Worm (Caenorhabditis elegans) whole organism, young adult: ENCODE measurements around the gene twk-9.

Experiments used
- C06A6.2 ChIP-seq: fragments of 200-800 bp; sonication (Bioruptor generic); conservative IDR thresholded peaks from 2 replicates; pipeline ENCODE4 v1.3.6; 2022; ENCODE audit warnings: missing genetic modification characterization, missing compliant biosample characterization
- F33H1.4 ChIP-seq: fragments of 200-800 bp; sonication (Bioruptor generic); IDR thresholded peaks from 2 replicates; pipeline ENCODE4 v1.3.6; 2022; ENCODE audit warnings: missing genetic modification reagents, missing genetic modification characterization, missing compliant biosample characterization
- K11D2.4 ChIP-seq: fragments of 200-800 bp; sonication (Bioruptor generic); IDR thresholded peaks from 2 replicates; pipeline ENCODE4 v1.3.6; 2022; ENCODE audit warnings: missing genetic modification reagents, missing genetic modification characterization, missing compliant biosample characterization
- K12H6.12 ChIP-seq: fragments of 200-800 bp; sonication (Bioruptor generic); optimal IDR thresholded peaks from 2 replicates; lab custom pipeline; 2018; ENCODE audit warnings: mild to moderate bottlenecking, missing genetic modification characterization, missing compliant biosample characterization
- T26A5.8 ChIP-seq: sonication (generic microtip); optimal IDR thresholded peaks from 2 replicates; lab custom pipeline; 2016; ENCODE audit warnings: missing genetic modification characterization, missing compliant biosample characterization
- attf-5 ChIP-seq: fragments of 200-800 bp; sonication (Bioruptor generic); optimal IDR thresholded peaks from 2 replicates; lab custom pipeline; 2018; ENCODE audit warnings: mild to moderate bottlenecking, missing genetic modification characterization, missing compliant biosample characterization
- ccch-3 ChIP-seq: fragments of 200-800 bp; sonication (Bioruptor generic); optimal IDR thresholded peaks from 2 replicates; lab custom pipeline; 2018; ENCODE audit warnings: mild to moderate bottlenecking, missing genetic modification characterization, missing compliant biosample characterization
- cebp-1 ChIP-seq, 2 experiments: fragments of 200-800 bp in 1 of 2; sonication (Bioruptor generic) in 1 of 2; sonication (generic microtip) in 1 of 2; IDR thresholded peaks in 1 of 2; optimal IDR thresholded peaks in 1 of 2; 2 replicates each; pipeline versions ENCODE4 v1.3.6 to Lab custom; 2017 to 2022; ENCODE audit warnings: missing compliant biosample characterization in 2 of 2, missing genetic modification characterization in 2 of 2, mild to moderate bottlenecking in 1 of 2, missing genetic modification reagents in 1 of 2, moderate library complexity in 1 of 2
- ceh-27 ChIP-seq: fragments of 200-800 bp; sonication (Bioruptor generic); optimal IDR thresholded peaks from 2 replicates; lab custom pipeline; 2018; ENCODE audit warnings: mild to moderate bottlenecking, missing genetic modification characterization, moderate library complexity, missing compliant biosample characterization
- chd-7 ChIP-seq: sonication (generic microtip); optimal IDR thresholded peaks from 2 replicates; lab custom pipeline; 2016; ENCODE audit warnings: mild to moderate bottlenecking, missing genetic modification characterization, moderate library complexity, missing compliant biosample characterization
- dox-1 ChIP-seq: fragments of 200-800 bp; sonication (Bioruptor generic); IDR thresholded peaks from 2 replicates; pipeline ENCODE4 v1.3.6; 2022; ENCODE audit warnings: missing genetic modification reagents, missing genetic modification characterization, missing compliant biosample characterization
- dpff-1 ChIP-seq: sonication (generic microtip); optimal IDR thresholded peaks from 2 replicates; lab custom pipeline; 2017; ENCODE audit warnings: mild to moderate bottlenecking, missing genetic modification characterization, missing compliant biosample characterization
- egl-44 ChIP-seq: fragments of 200-800 bp; sonication (Bioruptor generic); IDR thresholded peaks from 2 replicates; pipeline ENCODE4 v1.3.6; 2022; ENCODE audit warnings: missing genetic modification reagents, missing genetic modification characterization, missing compliant biosample characterization
- egrh-3 ChIP-seq: fragments of 200-800 bp; sonication (Bioruptor generic); IDR thresholded peaks from 2 replicates; pipeline ENCODE4 v1.3.6; 2022; ENCODE audit warnings: missing genetic modification reagents, missing genetic modification characterization, missing compliant biosample characterization
- ets-4 ChIP-seq: fragments of 200-800 bp; sonication (Bioruptor generic); optimal IDR thresholded peaks from 2 replicates; lab custom pipeline; 2018; ENCODE audit warnings: mild to moderate bottlenecking, missing genetic modification characterization, missing compliant biosample characterization
- gei-17 ChIP-seq: fragments of 200-800 bp; sonication (Bioruptor generic); optimal IDR thresholded peaks from 2 replicates; lab custom pipeline; 2018; ENCODE audit warnings: mild to moderate bottlenecking, missing genetic modification characterization, missing compliant biosample characterization
- him-1 ChIP-seq: sonication (generic microtip); optimal IDR thresholded peaks from 2 replicates; lab custom pipeline; 2016; ENCODE audit warnings: missing genotype, missing genetic modification reagents, missing genetic modification characterization, missing compliant biosample characterization
- hmg-1.2 ChIP-seq: fragments of 200-800 bp; sonication (Bioruptor generic); IDR thresholded peaks from 2 replicates; pipeline ENCODE4 v1.3.6; 2022; ENCODE audit warnings: missing genetic modification reagents, missing genetic modification characterization, missing compliant biosample characterization
- let-607 ChIP-seq, 2 experiments: fragments of 200-800 bp in 1 of 2; sonication (Bioruptor generic) in 1 of 2; sonication (generic microtip) in 1 of 2; optimal IDR thresholded peaks; 2 replicates each; lab custom pipeline; 2016 to 2018; ENCODE audit warnings: mild to moderate bottlenecking in 2 of 2, missing compliant biosample characterization in 2 of 2, missing genetic modification characterization in 2 of 2, moderate library complexity in 2 of 2, missing genotype in 1 of 2
- lin-40 ChIP-seq: sonication (generic microtip); optimal IDR thresholded peaks from 2 replicates; lab custom pipeline; 2016; ENCODE audit warnings: missing genetic modification characterization, mild to moderate bottlenecking, missing compliant biosample characterization, missing genotype, missing genetic modification reagents
- lin-54 ChIP-seq: fragments of 200-800 bp; sonication (Bioruptor generic); optimal IDR thresholded peaks from 2 replicates; lab custom pipeline; 2018; ENCODE audit warnings: mild to moderate bottlenecking, missing genetic modification characterization, missing compliant biosample characterization
- lir-1 ChIP-seq: fragments of 200-800 bp; sonication (Bioruptor generic); conservative IDR thresholded peaks from 2 replicates; pipeline ENCODE4 v1.3.6; 2022; ENCODE audit warnings: missing genetic modification reagents, missing genetic modification characterization, missing compliant biosample characterization
- mcd-1 ChIP-seq: fragments of 200-800 bp; sonication (Bioruptor generic); IDR thresholded peaks from 2 replicates; pipeline ENCODE4 v1.3.6; 2022; ENCODE audit warnings: missing genetic modification reagents, missing genetic modification characterization, missing compliant biosample characterization
- nfyb-1 ChIP-seq: fragments of 200-800 bp; sonication (Bioruptor generic); IDR thresholded peaks from 2 replicates; pipeline ENCODE4 v1.3.6; 2022; ENCODE audit warnings: missing genetic modification reagents, missing genetic modification characterization, missing compliant biosample characterization
- nhr-80 ChIP-seq: sonication (generic microtip); optimal IDR thresholded peaks from 2 replicates; lab custom pipeline; 2016; ENCODE audit warnings: missing genetic modification characterization, missing compliant biosample characterization
- nhr-90 ChIP-seq: sonication (generic microtip); optimal IDR thresholded peaks from 2 replicates; lab custom pipeline; 2016; ENCODE audit warnings: missing genotype, mild to moderate bottlenecking, missing genetic modification characterization, missing compliant biosample characterization
- snpc-1.3 ChIP-seq: sonication (generic microtip); optimal IDR thresholded peaks from 2 replicates; lab custom pipeline; 2017; ENCODE audit warnings: missing genetic modification characterization, mild to moderate bottlenecking, missing compliant biosample characterization, antibody characterized with exemption, moderate library complexity, missing genotype, missing genetic modification reagents; ENCODE audit not compliant: insufficient read depth
- snpc-4 ChIP-seq, 5 experiments: fragments of 150-350 bp in 1 of 5; sonication (generic microtip) in 4 of 5; optimal IDR thresholded peaks; 2 replicates each; lab custom pipeline; 2014 to 2018; ENCODE audit warnings: missing genetic modification characterization in 5 of 5, missing biosample characterization in 3 of 5, antibody characterized with exemption in 2 of 5, mild to moderate bottlenecking in 2 of 5, missing compliant biosample characterization in 2 of 5, missing genotype in 2 of 5, moderate library complexity in 2 of 5, missing genetic modification reagents in 1 of 5
- somi-1 ChIP-seq: fragments of 200-800 bp; sonication (Bioruptor generic); optimal IDR thresholded peaks from 2 replicates; lab custom pipeline; 2018; ENCODE audit warnings: mild to moderate bottlenecking, missing genetic modification characterization, missing compliant biosample characterization
- ztf-22 ChIP-seq: fragments of 200-800 bp; sonication (Bioruptor generic); optimal IDR thresholded peaks from 2 replicates; lab custom pipeline; 2018; ENCODE audit warnings: mild to moderate bottlenecking, missing genetic modification characterization, moderate library complexity, missing compliant biosample characterization

The twk-9 gene

ce11 chrIV:9676535-9676934, 16.4 kb upstream of the twk-9 start:
- TF ChIP-seq nhr-80: peak; percentile 56
- TF ChIP-seq F33H1.4 (GFP tag; lab: Robert Waterston, UW): no peak
- TF ChIP-seq cebp-1 (GFP tag; IDR thresholded peaks at IDR 0.05; lab: Robert Waterston, UW): no peak
- TF ChIP-seq cebp-1 (tag; optimal IDR thresholded peaks at IDR 0.05; lab: Kevin White, UChicago): peak; percentile 9
- TF ChIP-seq nfyb-1: 0 out of 2 replicates have a peak, but pooled peaks have one; percentile 25
- TF ChIP-seq attf-5 (GFP tag; lab: Kevin White, UChicago): no peak

- no peak for TF ChIP-seq ets-4 (GFP tag; lab: Kevin White, UChicago)
- TF ChIP-seq lir-1 (GFP tag; lab: Robert Waterston, UW): no peak
- TF ChIP-seq dpff-1 (tag; lab: Kevin White, UChicago): no peak
- TF ChIP-seq nhr-90 (tag; lab: Kevin White, UChicago): no peak
- no peak for TF ChIP-seq snpc-1.3 (tag; lab: Kevin White, UChicago)
- peak; percentile 83 for TF ChIP-seq somi-1 (GFP tag; lab: Kevin White, UChicago)
- peak; percentile 59 for TF ChIP-seq ztf-22 (GFP tag; lab: Kevin White, UChicago)
- peak; percentile 15 for TF ChIP-seq lin-54 (GFP tag; lab: Kevin White, UChicago)
- TF ChIP-seq ccch-3: no peak
- TF ChIP-seq dox-1: 0 out of 2 replicates have a peak, but pooled peaks have one; percentile 7
- peak; percentile 29 for TF ChIP-seq K12H6.12 (tag; lab: Kevin White, UChicago)
- TF ChIP-seq chd-7 (tag; lab: Kevin White, UChicago): peak; percentile 42
- TF ChIP-seq lin-40 (tag; lab: Kevin White, UChicago): peak; percentile 80
- no peak for TF ChIP-seq T26A5.8 (tag; lab: Kevin White, UChicago)
- TF ChIP-seq let-607 (tag; optimal IDR thresholded peaks at IDR 0.05; lab: Kevin White, UChicago): peak in 1 of 2 experiments; percentile 69
- 0 out of 2 replicates have a peak, but pooled peaks have one; percentile 35 for TF ChIP-seq egl-44 (GFP tag; lab: Robert Waterston, UW)
- peak; percentile 28; the same call in 1 of the 2 replicates for TF ChIP-seq cebp-1 (GFP tag; IDR thresholded peaks at IDR 0.05; lab: Robert Waterston, UW)
- peak; percentile 64 for TF ChIP-seq cebp-1 (tag; optimal IDR thresholded peaks at IDR 0.05; lab: Kevin White, UChicago)
- TF ChIP-seq ceh-27 (GFP tag; lab: Kevin White, UChicago): peak; percentile 55
- TF ChIP-seq attf-5 (GFP tag; lab: Kevin White, UChicago): peak; percentile 68
- no peak for TF ChIP-seq F33H1.4 (GFP tag; lab: Robert Waterston, UW)
- peak; percentile 80 for TF ChIP-seq hmg-1.2 (GFP tag; lab: Robert Waterston, UW)
- TF ChIP-seq K11D2.4 (GFP tag; lab: Robert Waterston, UW): peak; percentile 71; the same call in 1 of the 2 replicates
- peak; percentile 62 for TF ChIP-seq C06A6.2
- TF ChIP-seq him-1: no peak
- peak; percentile 79 for TF ChIP-seq nhr-80
- no peak for TF ChIP-seq snpc-4 (GFP tag; optimal IDR thresholded peaks at IDR 0.05; lab: Kevin White, UChicago)
- TF ChIP-seq snpc-4 (tag; optimal IDR thresholded peaks at IDR 0.05; lab: Kevin White, UChicago): peak in 1 of 4 experiments; percentile 6
These were observed 15.6 kb upstream of the twk-9 start for ce11 chrIV:9677226-9677992.

- no peak for TF ChIP-seq egrh-3 (GFP tag; lab: Robert Waterston, UW)
- no peak for TF ChIP-seq attf-5 (GFP tag; lab: Kevin White, UChicago)
- TF ChIP-seq mcd-1 (GFP tag; lab: Robert Waterston, UW): no peak
- no peak for TF ChIP-seq gei-17 (GFP tag; lab: Kevin White, UChicago)
These were observed 15.0 kb upstream of the twk-9 start for ce11 chrIV:9678007-9678406.
